Fruit fly (Drosophila melanogaster): ENCODE results near the gene Hsp68.

DNA sequence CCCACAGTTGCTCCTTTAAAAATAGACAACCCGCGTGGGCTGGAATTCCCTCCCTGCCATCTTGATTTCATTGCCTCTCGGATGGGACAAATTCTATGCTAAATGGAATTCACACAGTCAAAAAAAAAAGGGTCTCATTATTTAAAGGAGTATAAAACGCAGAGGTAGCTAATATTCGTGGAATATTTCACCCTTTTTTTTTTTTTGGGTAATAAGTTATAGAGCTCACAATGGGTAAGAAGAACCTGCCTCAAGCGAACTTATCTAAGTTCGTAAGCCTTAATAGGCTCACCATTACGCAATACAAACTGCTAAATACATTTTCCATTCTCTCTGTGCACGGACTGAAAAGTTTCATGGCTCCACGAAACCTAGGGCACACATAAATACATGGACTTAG, 16.6 kb upstream of the Hsp68 start:
- TF ChIP-seq D1 (tag; optimal IDR thresholded peaks at IDR 0.05) (no peak), Pif1A (GFP tag; optimal IDR thresholded peaks at IDR 0.05) (peak; percentile 28), CG17806 (tag; optimal IDR thresholded peaks at IDR 0.05) (peak; percentile 32), CG14655 (GFP tag; optimal IDR thresholded peaks at IDR 0.05) (peak; percentile 36), CG34367 (tag; optimal IDR thresholded peaks at IDR 0.05) (no peak)
